Worm (Caenorhabditis elegans) whole organism, young adult: ENCODE data around the gene srx-10.

ENCODE experiments used
- B0261.1 ChIP-seq: sonication (generic microtip); optimal IDR thresholded peaks from 2 replicates; lab custom pipeline; 2016; ENCODE audit warnings: mild to moderate bottlenecking, missing genetic modification characterization, moderate library complexity, missing compliant biosample characterization
- D2030.7 ChIP-seq: fragments of 200-800 bp; sonication (Bioruptor generic); IDR thresholded peaks from 2 replicates; pipeline ENCODE4 v1.3.6; 2022; ENCODE audit warnings: missing genetic modification reagents, missing genetic modification characterization, missing compliant biosample characterization
- F33H1.4 ChIP-seq: fragments of 200-800 bp; sonication (Bioruptor generic); IDR thresholded peaks from 2 replicates; pipeline ENCODE4 v1.3.6; 2022; ENCODE audit warnings: missing genetic modification reagents, missing genetic modification characterization, missing compliant biosample characterization
- F37B4.10 ChIP-seq: fragments of 200-800 bp; sonication (Bioruptor generic); IDR thresholded peaks from 2 replicates; pipeline ENCODE4 v1.3.6; 2022; ENCODE audit warnings: missing genetic modification characterization, missing compliant biosample characterization
- F49E8.2 ChIP-seq: sonication (generic microtip); optimal IDR thresholded peaks from 3 replicates; lab custom pipeline; 2017; ENCODE audit warnings: missing genetic modification characterization, mild to moderate bottlenecking, missing compliant biosample characterization, antibody characterized with exemption, moderate library complexity; ENCODE audit not compliant: insufficient read depth
- Y53G8AR.9 ChIP-seq: fragments of 200-800 bp; sonication (Bioruptor generic); conservative IDR thresholded peaks from 2 replicates; pipeline ENCODE4 v1.3.6; 2022; ENCODE audit warnings: missing genetic modification reagents, missing genetic modification characterization, missing compliant biosample characterization
- Y56A3A.18 ChIP-seq: fragments of 200-800 bp; sonication (Bioruptor generic); IDR thresholded peaks from 2 replicates; pipeline ENCODE4 v1.3.6; 2022; ENCODE audit warnings: missing genetic modification reagents, missing genetic modification characterization, missing compliant biosample characterization
- ama-1 ChIP-seq, 3 experiments: fragments of 150-350 bp in 1 of 3; sonication (generic microtip) in 2 of 3; optimal IDR thresholded peaks; 2 replicates each; lab custom pipeline; 2014 to 2018; ENCODE audit warnings: missing biosample characterization in 2 of 3, missing genetic modification characterization in 2 of 3, missing genetic modification reagents in 2 of 3
- athp-1 ChIP-seq: sonication (generic microtip); optimal IDR thresholded peaks from 2 replicates; lab custom pipeline; 2017; ENCODE audit warnings: mild to moderate bottlenecking, missing genetic modification characterization, missing compliant biosample characterization
- attf-5 ChIP-seq: fragments of 200-800 bp; sonication (Bioruptor generic); optimal IDR thresholded peaks from 2 replicates; lab custom pipeline; 2018; ENCODE audit warnings: mild to moderate bottlenecking, missing genetic modification characterization, missing compliant biosample characterization
- ccch-3 ChIP-seq: fragments of 200-800 bp; sonication (Bioruptor generic); optimal IDR thresholded peaks from 2 replicates; lab custom pipeline; 2018; ENCODE audit warnings: mild to moderate bottlenecking, missing genetic modification characterization, missing compliant biosample characterization
- ceh-40 ChIP-seq: fragments of 200-800 bp; sonication (Bioruptor generic); IDR thresholded peaks from 2 replicates; pipeline ENCODE4 v1.3.6; 2022; ENCODE audit warnings: missing genetic modification characterization, missing compliant biosample characterization
- dox-1 ChIP-seq: fragments of 200-800 bp; sonication (Bioruptor generic); IDR thresholded peaks from 2 replicates; pipeline ENCODE4 v1.3.6; 2022; ENCODE audit warnings: missing genetic modification reagents, missing genetic modification characterization, missing compliant biosample characterization
- efl-1 ChIP-seq: fragments of 150-350 bp; optimal IDR thresholded peaks from 2 replicates; lab custom pipeline; 2014; ENCODE audit warnings: missing biosample characterization, missing genetic modification reagents, missing genetic modification characterization
- egl-18 ChIP-seq: fragments of 200-800 bp; sonication (Bioruptor generic); IDR thresholded peaks from 2 replicates; pipeline ENCODE4 v1.3.6; 2022; ENCODE audit warnings: missing genetic modification reagents, missing genetic modification characterization, missing compliant biosample characterization
- egl-44 ChIP-seq: fragments of 200-800 bp; sonication (Bioruptor generic); IDR thresholded peaks from 2 replicates; pipeline ENCODE4 v1.3.6; 2022; ENCODE audit warnings: missing genetic modification reagents, missing genetic modification characterization, missing compliant biosample characterization
- fkh-3 ChIP-seq: sonication (generic microtip); optimal IDR thresholded peaks from 2 replicates; lab custom pipeline; 2016; ENCODE audit warnings: mild to moderate bottlenecking, missing genetic modification characterization, missing compliant biosample characterization
- hlh-12 ChIP-seq: sonication (generic microtip); optimal IDR thresholded peaks from 2 replicates; lab custom pipeline; 2016; ENCODE audit warnings: missing genetic modification characterization, missing compliant biosample characterization
- hrde-1 ChIP-seq: sonication (generic microtip); optimal IDR thresholded peaks from 2 replicates; lab custom pipeline; 2016; ENCODE audit warnings: missing genetic modification characterization, mild to moderate bottlenecking, missing compliant biosample characterization, moderate library complexity, missing genotype, missing genetic modification reagents, borderline replicate concordance
- hsf-1 ChIP-seq: fragments of 200-800 bp; sonication (Bioruptor generic); IDR thresholded peaks from 2 replicates; pipeline ENCODE4 v1.3.6; 2022; ENCODE audit warnings: missing genetic modification reagents, missing genetic modification characterization, missing compliant biosample characterization
- lir-1 ChIP-seq: fragments of 200-800 bp; sonication (Bioruptor generic); conservative IDR thresholded peaks from 2 replicates; pipeline ENCODE4 v1.3.6; 2022; ENCODE audit warnings: missing genetic modification reagents, missing genetic modification characterization, missing compliant biosample characterization
- lsl-1 ChIP-seq: fragments of 200-800 bp; sonication (Bioruptor generic); optimal IDR thresholded peaks from 2 replicates; lab custom pipeline; 2018; ENCODE audit warnings: mild to moderate bottlenecking, missing genetic modification characterization, moderate library complexity, missing compliant biosample characterization
- madf-6 ChIP-seq: fragments of 200-800 bp; sonication (Bioruptor generic); IDR thresholded peaks from 2 replicates; pipeline ENCODE4 v1.3.6; 2022; ENCODE audit warnings: missing genetic modification reagents, missing genetic modification characterization, missing compliant biosample characterization
- madf-8 ChIP-seq: fragments of 200-800 bp; sonication (Bioruptor generic); conservative IDR thresholded peaks from 2 replicates; pipeline ENCODE4 v1.3.6; 2022; ENCODE audit warnings: missing genetic modification reagents, missing genetic modification characterization, missing compliant biosample characterization
- mes-4 ChIP-seq: sonication (generic microtip); optimal IDR thresholded peaks from 2 replicates; lab custom pipeline; 2016; ENCODE audit warnings: missing genotype, missing genetic modification characterization, missing compliant biosample characterization
- nfya-2 ChIP-seq: fragments of 200-800 bp; sonication (Bioruptor generic); IDR thresholded peaks from 2 replicates; pipeline ENCODE4 v1.3.6; 2022; ENCODE audit warnings: missing genetic modification reagents, missing genetic modification characterization, missing compliant biosample characterization
- nhr-120 ChIP-seq: fragments of 200-800 bp; sonication (Bioruptor generic); IDR thresholded peaks from 2 replicates; pipeline ENCODE4 v1.3.6; 2022; ENCODE audit warnings: missing genetic modification characterization, missing compliant biosample characterization
- nhr-27 ChIP-seq: fragments of 200-800 bp; sonication (Bioruptor generic); optimal IDR thresholded peaks from 2 replicates; lab custom pipeline; 2018; ENCODE audit warnings: mild to moderate bottlenecking, missing genetic modification characterization, moderate library complexity, missing compliant biosample characterization
- nhr-90 ChIP-seq: sonication (generic microtip); optimal IDR thresholded peaks from 2 replicates; lab custom pipeline; 2016; ENCODE audit warnings: missing genotype, mild to moderate bottlenecking, missing genetic modification characterization, missing compliant biosample characterization
- rcor-1 ChIP-seq: fragments of 200-800 bp; sonication (Bioruptor generic); IDR thresholded peaks from 2 replicates; pipeline ENCODE4 v1.3.6; 2022; ENCODE audit warnings: missing genetic modification reagents, missing genetic modification characterization, missing compliant biosample characterization
- rec-8 ChIP-seq, 2 experiments: sonication (generic microtip); optimal IDR thresholded peaks; 2 replicates each; lab custom pipeline; 2016; ENCODE audit warnings: mild to moderate bottlenecking in 2 of 2, missing genetic modification characterization in 2 of 2, missing genetic modification reagents in 2 of 2, missing genotype in 2 of 2, missing biosample characterization in 1 of 2, missing compliant biosample characterization in 1 of 2, moderate library complexity in 1 of 2
- repo-1 ChIP-seq: sonication (generic microtip); optimal IDR thresholded peaks from 2 replicates; lab custom pipeline; 2017; ENCODE audit warnings: mild to moderate bottlenecking, missing genetic modification characterization, missing compliant biosample characterization
- rpc-1 ChIP-seq, 2 experiments: fragments of 150-350 bp in 1 of 2; sonication (generic microtip) in 1 of 2; optimal IDR thresholded peaks; 2 replicates each; lab custom pipeline; 2014 to 2018; ENCODE audit warnings: missing biosample characterization in 1 of 2, missing genetic modification characterization in 1 of 2, missing genetic modification reagents in 1 of 2, missing genotype in 1 of 2
- snpc-1.1 ChIP-seq: sonication (generic microtip); optimal IDR thresholded peaks from 2 replicates; lab custom pipeline; 2017; ENCODE audit warnings: missing genetic modification characterization, mild to moderate bottlenecking, missing compliant biosample characterization, antibody characterized with exemption, moderate library complexity, missing genotype, missing genetic modification reagents; ENCODE audit not compliant: insufficient read depth
- snpc-4 ChIP-seq, 5 experiments: fragments of 150-350 bp in 1 of 5; sonication (generic microtip) in 4 of 5; optimal IDR thresholded peaks; 2 replicates each; lab custom pipeline; 2014 to 2018; ENCODE audit warnings: missing genetic modification characterization in 5 of 5, missing biosample characterization in 3 of 5, antibody characterized with exemption in 2 of 5, mild to moderate bottlenecking in 2 of 5, missing compliant biosample characterization in 2 of 5, missing genotype in 2 of 5, moderate library complexity in 2 of 5, missing genetic modification reagents in 1 of 5
- tbp1 ChIP-seq: fragments of 200-800 bp; sonication (Bioruptor generic); optimal IDR thresholded peaks from 2 replicates; lab custom pipeline; 2018; ENCODE audit warnings: mild to moderate bottlenecking, missing genetic modification characterization, missing compliant biosample characterization
- tbx-9 ChIP-seq: sonication (generic microtip); optimal IDR thresholded peaks from 2 replicates; lab custom pipeline; 2016; ENCODE audit warnings: borderline replicate concordance, missing genetic modification characterization, inconsistent platforms, missing compliant biosample characterization
- tlf-1 ChIP-seq: fragments of 200-800 bp; sonication (Bioruptor generic); optimal IDR thresholded peaks from 2 replicates; lab custom pipeline; 2018; ENCODE audit warnings: mild to moderate bottlenecking, missing genetic modification characterization, missing compliant biosample characterization
- xnd-1 ChIP-seq: sonication (generic microtip); optimal IDR thresholded peaks from 2 replicates; lab custom pipeline; 2016; ENCODE audit warnings: missing genotype, missing genetic modification reagents, missing genetic modification characterization, missing compliant biosample characterization
- ztf-18 ChIP-seq: sonication (generic microtip); optimal IDR thresholded peaks from 2 replicates; lab custom pipeline; 2016; ENCODE audit warnings: missing genotype, mild to moderate bottlenecking, missing genetic modification characterization, missing compliant biosample characterization
- ztf-3 ChIP-seq: fragments of 200-800 bp; sonication (Bioruptor generic); optimal IDR thresholded peaks from 2 replicates; lab custom pipeline; 2018; ENCODE audit warnings: mild to moderate bottlenecking, missing genetic modification characterization, missing compliant biosample characterization

The srx-10 gene

DNA sequence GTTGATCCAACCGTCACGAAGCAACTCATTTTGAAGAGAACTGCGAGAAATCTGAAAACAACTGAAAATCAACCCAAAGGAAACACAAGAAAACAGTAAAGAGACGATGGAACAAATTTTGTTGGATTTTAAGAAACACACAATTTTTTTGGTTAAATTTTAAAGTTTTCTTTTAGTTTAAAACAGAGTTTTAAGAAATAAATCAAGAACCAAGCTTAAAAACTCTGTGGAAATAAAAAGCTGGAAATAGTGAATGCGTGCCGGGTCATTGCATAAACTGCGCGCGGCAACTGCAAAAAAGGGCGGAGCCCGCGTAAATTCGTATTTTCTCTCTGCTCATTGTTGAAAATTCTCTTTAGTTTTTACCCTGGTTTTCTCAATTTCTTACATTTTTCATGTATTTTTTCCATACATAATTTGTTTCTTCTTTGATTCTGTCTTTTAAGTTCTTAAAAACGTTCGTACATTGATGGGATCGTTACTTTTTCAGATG, 15.7 kb upstream of the srx-10 start, which contains the start of the genes algn-13 and R10D12.13 (continued):
- TF ChIP-seq nfya-2 (GFP tag; lab: Robert Waterston, UW) (no peak), rcor-1 (peak; percentile 57; the same call in 1 of the 2 replicates), snpc-4 (GFP tag; optimal IDR thresholded peaks at IDR 0.05; lab: Kevin White, UChicago) (peak; percentile 65), snpc-4 (tag; optimal IDR thresholded peaks at IDR 0.05; lab: Kevin White, UChicago) (peak in 3 of 4 experiments; percentile 54 to 84 (median 57)), nhr-120 (GFP tag; lab: Robert Waterston, UW) (no peak), D2030.7 (GFP tag; lab: Robert Waterston, UW) (peak; percentile 71), ztf-18 (tag; lab: Kevin White, UChicago) (peak; percentile 37), hrde-1 (peak; percentile 9), dox-1 (GFP tag; lab: Robert Waterston, UW) (peak; percentile 77), rpc-1 (optimal IDR thresholded peaks at IDR 0.05; lab: Kevin White, UChicago) (peak; percentile 44), rpc-1 (tag; optimal IDR thresholded peaks at IDR 0.05; lab: Kevin White, UChicago) (no peak), snpc-1.1 (tag; lab: Kevin White, UChicago) (peak; percentile 82), tlf-1 (GFP tag; lab: Kevin White, UChicago) (peak; percentile 41), efl-1 (GFP tag; lab: Kevin White, UChicago) (peak; percentile 89), Y53G8AR.9 (GFP tag; lab: Robert Waterston, UW) (no peak), tbx-9 (tag; lab: Kevin White, UChicago) (no peak), tbp1 (GFP tag; lab: Kevin White, UChicago) (peak; percentile 54), mes-4 (no peak), B0261.1 (tag; lab: Kevin White, UChicago) (no peak), fkh-3 (no peak), nhr-27 (no peak), hsf-1 (peak; percentile 49; the same call in 1 of the 2 replicates), xnd-1 (tag; lab: Kevin White, UChicago) (peak; percentile 65), nhr-90 (no peak), F49E8.2 (peak; percentile 57), madf-8 (peak; percentile 76)
- TF ChIP-seq, all 124 proteins: peak for 45

- TF ChIP-seq egl-44 (GFP tag; lab: Robert Waterston, UW) (0 out of 2 replicates have a peak, but pooled peaks have one; percentile 14), ccch-3 (GFP tag; lab: Kevin White, UChicago) (no peak), madf-8 (no peak), athp-1 (no peak)
- TF ChIP-seq, all 124 proteins: peak for 1
Measured at ce11 chrV:13960916-13961315, 14.6 kb upstream of the srx-10 start, which contains the start of gene srh-24. TSS of gene srh-24 (minus strand) at chrV:13961016.

ce11 chrV:13958247-13958646, 12.0 kb upstream of the srx-10 start, which contains the start of gene R10D12.10:
TSS of gene R10D12.10 (minus strand) at chrV:13958347.
- TF ChIP-seq hlh-12 (tag; lab: Kevin White, UChicago): no peak
- no peak for TF ChIP-seq attf-5
- TF ChIP-seq egl-18 (GFP tag; lab: Robert Waterston, UW): no peak
- no peak for TF ChIP-seq rec-8 (tag; optimal IDR thresholded peaks at IDR 0.05; lab: Kevin White, UChicago)

DNA sequence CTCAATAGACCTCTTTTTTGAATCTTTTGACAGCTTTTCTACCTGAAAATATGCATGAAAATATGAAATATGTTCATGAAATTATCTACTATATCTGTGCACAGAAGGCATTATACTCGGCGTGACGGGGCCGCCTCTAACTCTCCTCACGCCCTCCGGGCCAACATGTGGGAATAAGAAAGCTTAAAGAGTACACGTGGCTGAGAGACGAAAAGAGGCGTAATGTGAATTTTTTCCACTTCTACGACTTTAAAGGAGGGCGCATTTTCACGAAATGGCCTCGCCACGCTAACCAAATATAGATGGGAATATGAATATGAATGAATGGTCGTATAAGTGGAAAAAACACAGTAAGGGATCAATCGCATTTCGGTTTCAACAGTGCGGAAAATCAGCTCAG, 11.4 kb upstream of the srx-10 start:
- TF ChIP-seq ztf-3 (GFP tag; lab: Kevin White, UChicago): no peak
- TF ChIP-seq F33H1.4 (GFP tag; lab: Robert Waterston, UW): no peak
- TF ChIP-seq lir-1 (GFP tag; lab: Robert Waterston, UW): no peak
- TF ChIP-seq ceh-40 (GFP tag; lab: Robert Waterston, UW): no peak
- TF ChIP-seq repo-1 (tag; lab: Kevin White, UChicago): no peak
- TF ChIP-seq ama-1 (optimal IDR thresholded peaks at IDR 0.05; lab: Kevin White, UChicago): no peak
- TF ChIP-seq ama-1 (GFP tag; optimal IDR thresholded peaks at IDR 0.05; lab: Kevin White, UChicago): no peak
- TF ChIP-seq F37B4.10 (GFP tag; lab: Robert Waterston, UW): no peak
- no peak for TF ChIP-seq Y56A3A.18
- TF ChIP-seq lsl-1: no peak
- TF ChIP-seq madf-6 (GFP tag; lab: Robert Waterston, UW): no peak
